Fruit fly (Drosophila melanogaster): ENCODE results near the gene Chsy.

The Chsy gene

dm6 chrX:15593477-15594229, at the start of gene Chsy (continued):
- TF ChIP-seq emc (GFP tag; optimal IDR thresholded peaks at IDR 0.05) (no peak), inv (GFP tag; IDR thresholded peaks at IDR 0.05; ENCODE audit: partially characterized antibody) (no peak), ash1 (GFP tag; optimal IDR thresholded peaks at IDR 0.05) (no peak), CG15011 (GFP tag; optimal IDR thresholded peaks at IDR 0.05) (no peak), grau (tag; optimal IDR thresholded peaks at IDR 0.05) (peak; percentile 21), Hr78 (GFP tag; optimal IDR thresholded peaks at IDR 0.05) (no peak), CG17385 (GFP tag; optimal IDR thresholded peaks at IDR 0.05) (peak; percentile 3), CG17612 (GFP tag; IDR thresholded peaks at IDR 0.05) (no peak), Tbp (GFP tag; optimal IDR thresholded peaks at IDR 0.05) (no peak), CG16815 (GFP tag; optimal IDR thresholded peaks at IDR 0.05) (no peak), btn (GFP tag; optimal IDR thresholded peaks at IDR 0.05) (no peak), trem (tag; optimal IDR thresholded peaks at IDR 0.05) (no peak), CG12219 (GFP tag; optimal IDR thresholded peaks at IDR 0.05) (no peak), Atf6 (GFP tag; IDR thresholded peaks at IDR 0.05) (no peak), knrl (GFP tag; IDR thresholded peaks at IDR 0.05; ENCODE audit: partially characterized antibody) (no peak), CG7556 (GFP tag; optimal IDR thresholded peaks at IDR 0.05) (peak; percentile 33), CG4424 (GFP tag; optimal IDR thresholded peaks at IDR 0.05) (no peak), Xbp1 (GFP tag; optimal IDR thresholded peaks at IDR 0.05) (no peak), CG6683 (GFP tag; optimal IDR thresholded peaks at IDR 0.05) (no peak), fd3F (GFP tag; optimal IDR thresholded peaks at IDR 0.05) (no peak), Hr3 (GFP tag; optimal IDR thresholded peaks at IDR 0.05) (no peak), CG10979 (tag; optimal IDR thresholded peaks at IDR 0.05) (no peak), usp (GFP tag; optimal IDR thresholded peaks at IDR 0.05) (no peak), CG4707 (GFP tag; optimal IDR thresholded peaks at IDR 0.05) (no peak), CG12744 (GFP tag; optimal IDR thresholded peaks at IDR 0.05) (no peak), dmrt11E (tag; optimal IDR thresholded peaks at IDR 0.05) (no peak), gsb (GFP tag; IDR thresholded peaks at IDR 0.05) (no peak), Nf-YC (tag; optimal IDR thresholded peaks at IDR 0.05) (peak; percentile 26), CG1602 (GFP tag; optimal IDR thresholded peaks at IDR 0.05) (no peak), CG4328 (GFP tag; optimal IDR thresholded peaks at IDR 0.05) (no peak), Mes4 (GFP tag; optimal IDR thresholded peaks at IDR 0.05) (no peak), zfh1 (GFP tag; IDR thresholded peaks at IDR 0.05) (0 out of 3 replicates have a peak, but pooled peaks have one; percentile 36), CG6854 (GFP tag; optimal IDR thresholded peaks at IDR 0.05) (no peak), CG14965 (GFP tag; optimal IDR thresholded peaks at IDR 0.05; ENCODE audit: borderline replicate concordance) (no peak), CG9609 (GFP tag; optimal IDR thresholded peaks at IDR 0.05) (no peak), lov (optimal IDR thresholded peaks at IDR 0.05) (no peak), lov (GFP tag; IDR thresholded peaks at IDR 0.05) (no peak), mirr (GFP tag; optimal IDR thresholded peaks at IDR 0.05) (no peak), sisA (GFP tag; IDR thresholded peaks at IDR 0.05) (no peak), D19A (tag; optimal IDR thresholded peaks at IDR 0.05) (no peak), Sox100B (GFP tag; optimal IDR thresholded peaks at IDR 0.05) (peak; percentile 27), chif (GFP tag; optimal IDR thresholded peaks at IDR 0.05) (no peak), CG12071 (GFP tag; optimal IDR thresholded peaks at IDR 0.05) (no peak), CG13894 (tag; optimal IDR thresholded peaks at IDR 0.05) (no peak), CG3726 (GFP tag; IDR thresholded peaks at IDR 0.05) (no peak), CG17186 (GFP tag; optimal IDR thresholded peaks at IDR 0.05) (no peak), pita (GFP tag; optimal IDR thresholded peaks at IDR 0.05) (no peak), fu2 (GFP tag; optimal IDR thresholded peaks at IDR 0.05) (no peak), tio (GFP tag; optimal IDR thresholded peaks at IDR 0.05) (no peak), Lim3 (GFP tag; IDR thresholded peaks at IDR 0.05) (no peak)

All from whole organism, embryonic.